Worm (Caenorhabditis elegans) whole organism, young adult: ENCODE data around the gene srd-10.
"Not testable (repeated sequence)": the region's sequence is repeated elsewhere in the genome, so short reads cannot be mapped to it uniquely, and the experiment has no call there.

Experiments used
- ama-1 ChIP-seq, 3 experiments: fragments of 150-350 bp in 1 of 3; sonication (generic microtip) in 2 of 3; optimal IDR thresholded peaks; 2 replicates each; lab custom pipeline; 2014 to 2018; ENCODE audit warnings: missing biosample characterization in 2 of 3, missing genetic modification characterization in 2 of 3, missing genetic modification reagents in 2 of 3
- unc-62 ChIP-seq: fragments of 150-350 bp; optimal IDR thresholded peaks from 2 replicates; lab custom pipeline; 2014; ENCODE audit warnings: missing biosample characterization, missing genetic modification reagents, missing genetic modification characterization
- ztf-28 ChIP-seq: fragments of 200-800 bp; sonication (Bioruptor generic); IDR thresholded peaks from 2 replicates; pipeline ENCODE4 v1.3.6; 2022; ENCODE audit warnings: missing genetic modification reagents, missing genetic modification characterization, missing compliant biosample characterization

DNA sequence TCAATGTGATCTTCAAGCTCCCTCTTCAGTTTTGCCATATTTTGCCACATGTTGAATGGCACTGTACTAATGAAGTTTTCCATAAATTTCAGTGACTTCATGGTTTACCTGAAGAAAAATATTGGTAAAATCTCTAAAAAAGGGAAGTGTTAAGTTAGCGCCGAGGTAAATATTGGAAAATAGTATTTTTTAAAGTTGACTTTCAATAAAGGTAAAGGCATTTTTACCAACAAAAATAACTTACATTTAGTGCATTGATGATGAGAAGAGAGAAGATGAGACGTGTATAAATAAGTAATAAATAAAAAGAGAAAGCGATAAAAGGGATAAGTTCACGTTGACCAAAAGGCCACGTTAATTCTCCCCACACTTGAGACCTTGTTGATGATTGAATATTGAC, 3.3 kb downstream of the srd-10 start, which contains the start of gene Y45F10B.8:
- not testable (repeated sequence) for TF ChIP-seq ztf-28 (GFP tag; lab: Robert Waterston, UW); unc-62 (GFP tag; lab: Kevin White, UChicago); ama-1 (optimal IDR thresholded peaks at IDR 0.05; lab: Kevin White, UChicago); ama-1 (GFP tag; optimal IDR thresholded peaks at IDR 0.05; lab: Kevin White, UChicago)
